Fruit fly (Drosophila melanogaster) whole organism, adult: Measurements from ENCODE around the gene CG1894.

ENCODE experiments used
- CG11617 ChIP-seq: fragments of 200-800 bp; sonication (Bioruptor generic); optimal IDR thresholded peaks from 2 replicates; lab custom pipeline; 2017; ENCODE audit warnings: mild to moderate bottlenecking, missing biosample characterization, missing genetic modification reagents, missing genetic modification characterization
- CG12768 ChIP-seq: fragments of 200-800 bp; sonication (Bioruptor generic); optimal IDR thresholded peaks from 2 replicates; lab custom pipeline; 2017; ENCODE audit warnings: missing biosample characterization, missing genetic modification characterization, mild to moderate bottlenecking, moderate library complexity, missing genetic modification reagents
- CG14711 ChIP-seq: fragments of 200-800 bp; sonication (Bioruptor generic); optimal IDR thresholded peaks from 2 replicates; lab custom pipeline; 2018; ENCODE audit warnings: missing biosample characterization, mild to moderate bottlenecking, missing genetic modification characterization, moderate library complexity
- CG1620 ChIP-seq: fragments of 200-800 bp; sonication (Bioruptor generic); optimal IDR thresholded peaks from 2 replicates; lab custom pipeline; 2016; ENCODE audit warnings: missing biosample characterization, missing genetic modification characterization
- CG33017 ChIP-seq: fragments of 200-800 bp; sonication (Bioruptor generic); optimal IDR thresholded peaks from 2 replicates; lab custom pipeline; 2018; ENCODE audit warnings: missing biosample characterization, mild to moderate bottlenecking, missing genetic modification characterization, moderate library complexity
- CG5204 ChIP-seq: fragments of 200-800 bp; sonication (Bioruptor generic); optimal IDR thresholded peaks from 2 replicates; lab custom pipeline; 2016; ENCODE audit warnings: missing biosample characterization, missing genetic modification characterization
- CG7045 ChIP-seq: fragments of 200-800 bp; sonication (Bioruptor generic); optimal IDR thresholded peaks from 2 replicates; lab custom pipeline; 2017; ENCODE audit warnings: missing biosample characterization, mild to moderate bottlenecking, missing genetic modification characterization
- CG7101 ChIP-seq: fragments of 200-800 bp; sonication (Bioruptor generic); optimal IDR thresholded peaks from 2 replicates; lab custom pipeline; 2018; ENCODE audit warnings: missing biosample characterization, mild to moderate bottlenecking, missing genetic modification characterization, moderate library complexity
- Clk ChIP-seq: fragments of 200-800 bp; sonication (Bioruptor generic); optimal IDR thresholded peaks from 2 replicates; lab custom pipeline; 2017; ENCODE audit warnings: missing biosample characterization, missing genetic modification characterization
- Crg-1 ChIP-seq: fragments of 200-800 bp; sonication (Bioruptor generic); optimal IDR thresholded peaks from 2 replicates; lab custom pipeline; 2016; ENCODE audit warnings: missing biosample characterization, missing genetic modification characterization
- Hr96 ChIP-seq: fragments of 200-800 bp; sonication (Bioruptor generic); optimal IDR thresholded peaks from 2 replicates; lab custom pipeline; 2016; ENCODE audit warnings: missing biosample characterization, missing genetic modification characterization
- bab1 ChIP-seq: fragments of 200-800 bp; sonication (Bioruptor generic); optimal IDR thresholded peaks from 3 replicates; lab custom pipeline; 2019; ENCODE audit warnings: missing biosample characterization, mild to moderate bottlenecking, missing genetic modification characterization, moderate library complexity
- cic ChIP-seq: fragments of 200-800 bp; sonication (Bioruptor generic); optimal IDR thresholded peaks from 2 replicates; lab custom pipeline; 2017; ENCODE audit warnings: missing biosample characterization, mild to moderate bottlenecking, missing genetic modification characterization, moderate library complexity
- cnc ChIP-seq, 2 experiments: fragments of >200 bp; optimal IDR thresholded peaks; 2 replicates each; lab custom pipeline; 2017
- kay ChIP-seq: fragments of 200-800 bp; sonication (Bioruptor generic); peaks from one replicate; lab custom pipeline; 2016; ENCODE audit warnings: missing biosample characterization, missing genetic modification characterization, borderline replicate concordance
- ovo ChIP-seq: fragments of 200-800 bp; sonication (Bioruptor generic); optimal IDR thresholded peaks from 2 replicates; lab custom pipeline; 2016; ENCODE audit warnings: missing biosample characterization, missing genetic modification characterization
- pad ChIP-seq: fragments of 200-800 bp; sonication (Bioruptor generic); optimal IDR thresholded peaks from 3 replicates; lab custom pipeline; 2017; ENCODE audit warnings: missing biosample characterization, missing genetic modification characterization, mild to moderate bottlenecking, moderate library complexity, missing genetic modification reagents
- tj ChIP-seq: fragments of 200-800 bp; sonication (Bioruptor generic); optimal IDR thresholded peaks from 3 replicates; lab custom pipeline; 2017; ENCODE audit warnings: missing biosample characterization, mild to moderate bottlenecking, missing genetic modification characterization, moderate library complexity
- toe ChIP-seq: fragments of 200-800 bp; sonication (Bioruptor generic); optimal IDR thresholded peaks from 2 replicates; lab custom pipeline; 2016; ENCODE audit warnings: missing biosample characterization, missing genetic modification characterization

Gene CG1894

dm6 chr3R:28484257-28484656 is at the start of gene CG1894:
TSS of gene CG1894 (plus strand) at chr3R:28484557.
- TF ChIP-seq CG11617: no peak
- TF ChIP-seq Hr96 (GFP tag; lab: Kevin White, UChicago): no peak
- TF ChIP-seq CG7045 (GFP tag; lab: Kevin White, UChicago): no peak
- TF ChIP-seq CG33017: no peak
- TF ChIP-seq Clk: no peak
- no peak for TF ChIP-seq bab1 (GFP tag; lab: Kevin White, UChicago)
- no peak for TF ChIP-seq cic
- TF ChIP-seq pad: no peak
- TF ChIP-seq CG7101 (tag; lab: Kevin White, UChicago): no peak
- no peak for TF ChIP-seq toe (GFP tag; lab: Kevin White, UChicago)
- TF ChIP-seq tj (GFP tag; lab: Kevin White, UChicago): no peak

- TF ChIP-seq Hr96 (GFP tag; lab: Kevin White, UChicago): no peak
- no peak for TF ChIP-seq pad
- TF ChIP-seq ovo: no peak
- TF ChIP-seq cic: no peak
- no peak for TF ChIP-seq cnc (optimal IDR thresholded peaks at IDR 0.05; lab: Kevin White, UChicago)
- TF ChIP-seq tj (GFP tag; lab: Kevin White, UChicago): no peak
- no peak for TF ChIP-seq Crg-1
- no peak for TF ChIP-seq CG11617
- TF ChIP-seq CG5204: no peak
- TF ChIP-seq bab1 (GFP tag; lab: Kevin White, UChicago): no peak
- no peak for TF ChIP-seq CG12768 (GFP tag; lab: Kevin White, UChicago)
- TF ChIP-seq CG7045 (GFP tag; lab: Kevin White, UChicago): no peak
- TF ChIP-seq CG7101 (tag; lab: Kevin White, UChicago): no peak
- TF ChIP-seq toe (GFP tag; lab: Kevin White, UChicago): no peak
- no peak for TF ChIP-seq kay
- TF ChIP-seq CG14711 (tag; lab: Kevin White, UChicago): no peak
- TF ChIP-seq CG33017: no peak
- no peak for TF ChIP-seq CG1620
Measured at dm6 chr3R:28486653-28487052, 2.3 kb downstream of the CG1894 start, which contains the start of gene Dhc98D. TSS of gene Dhc98D (plus strand) at chr3R:28486953.

dm6 chr3R:28520401-28520800 is 36.0 kb downstream of the CG1894 start, which contains the start of gene CG31051:
TSS of gene CG31051 (minus strand) at chr3R:28520515.
- TF ChIP-seq CG14711 (tag; lab: Kevin White, UChicago) (no peak), CG1620 (no peak), CG5204 (no peak), CG7101 (tag; lab: Kevin White, UChicago) (no peak), tj (GFP tag; lab: Kevin White, UChicago) (no peak), ovo (no peak), CG7045 (GFP tag; lab: Kevin White, UChicago) (no peak), pad (no peak), CG12768 (GFP tag; lab: Kevin White, UChicago) (no peak), bab1 (GFP tag; lab: Kevin White, UChicago) (no peak), cic (no peak), Hr96 (GFP tag; lab: Kevin White, UChicago) (no peak), CG33017 (no peak), Clk (no peak)
